Fruit fly (Drosophila melanogaster) whole organism, adult: ENCODE data around the gene CG6709.
A peak's percentile ranks its signal among the peaks of the same experiment; 100 is the strongest.

ENCODE experiments used
- CG14711 ChIP-seq: fragments of 200-800 bp; sonication (Bioruptor generic); optimal IDR thresholded peaks from 2 replicates; lab custom pipeline; 2018; ENCODE audit warnings: missing biosample characterization, mild to moderate bottlenecking, missing genetic modification characterization, moderate library complexity
- CG1620 ChIP-seq: fragments of 200-800 bp; sonication (Bioruptor generic); optimal IDR thresholded peaks from 2 replicates; lab custom pipeline; 2016; ENCODE audit warnings: missing biosample characterization, missing genetic modification characterization
- CG7045 ChIP-seq: fragments of 200-800 bp; sonication (Bioruptor generic); optimal IDR thresholded peaks from 2 replicates; lab custom pipeline; 2017; ENCODE audit warnings: missing biosample characterization, mild to moderate bottlenecking, missing genetic modification characterization
- Clk ChIP-seq: fragments of 200-800 bp; sonication (Bioruptor generic); optimal IDR thresholded peaks from 2 replicates; lab custom pipeline; 2017; ENCODE audit warnings: missing biosample characterization, missing genetic modification characterization
- Hr96 ChIP-seq: fragments of 200-800 bp; sonication (Bioruptor generic); optimal IDR thresholded peaks from 2 replicates; lab custom pipeline; 2016; ENCODE audit warnings: missing biosample characterization, missing genetic modification characterization
- ovo ChIP-seq: fragments of 200-800 bp; sonication (Bioruptor generic); optimal IDR thresholded peaks from 2 replicates; lab custom pipeline; 2016; ENCODE audit warnings: missing biosample characterization, missing genetic modification characterization
- pad ChIP-seq: fragments of 200-800 bp; sonication (Bioruptor generic); optimal IDR thresholded peaks from 3 replicates; lab custom pipeline; 2017; ENCODE audit warnings: missing biosample characterization, missing genetic modification characterization, mild to moderate bottlenecking, moderate library complexity, missing genetic modification reagents
- tj ChIP-seq: fragments of 200-800 bp; sonication (Bioruptor generic); optimal IDR thresholded peaks from 3 replicates; lab custom pipeline; 2017; ENCODE audit warnings: missing biosample characterization, mild to moderate bottlenecking, missing genetic modification characterization, moderate library complexity
- toe ChIP-seq: fragments of 200-800 bp; sonication (Bioruptor generic); optimal IDR thresholded peaks from 2 replicates; lab custom pipeline; 2016; ENCODE audit warnings: missing biosample characterization, missing genetic modification characterization

- TF ChIP-seq ovo (GFP tag; lab: Kevin White, UChicago) (peak; percentile 3), tj (GFP tag; lab: Kevin White, UChicago) (no peak), toe (GFP tag; lab: Kevin White, UChicago) (peak; percentile 64), Hr96 (GFP tag; lab: Kevin White, UChicago) (peak; percentile 67), CG7045 (GFP tag; lab: Kevin White, UChicago) (no peak), CG14711 (tag; lab: Kevin White, UChicago) (peak; percentile 32), Clk (GFP tag; lab: Kevin White, UChicago) (peak; percentile 10), pad (GFP tag; lab: Kevin White, UChicago) (peak; percentile 43), CG1620 (GFP tag; lab: Kevin White, UChicago) (peak; percentile 65)
These were observed 4.6 kb upstream of the CG6709 start, which contains the start of gene nudE for dm6 chr3L:9899046-9899659.
